Worm (Caenorhabditis elegans): ENCODE measurements around the gene acl-13.

The acl-13 gene

ce11 chrIV:12456613-12457012, 46.3 kb downstream of the acl-13 start, which contains the start of gene C25G4.7:
TSS of gene C25G4.7 (plus strand) at chrIV:12456913.
- TF ChIP-seq klf-2 (GFP tag; conservative IDR thresholded peaks at IDR 0.05) (no peak), flt-1 (GFP tag; IDR thresholded peaks at IDR 0.05) (no peak), T22C8.4 (GFP tag; IDR thresholded peaks at IDR 0.05) (no peak), med-1 (GFP tag; optimal IDR thresholded peaks at IDR 0.05; ENCODE audit: insufficient read depth) (no peak), ztf-23 (GFP tag; IDR thresholded peaks at IDR 0.05) (no peak), cog-1 (tag; optimal IDR thresholded peaks at IDR 0.05) (no peak), tab-1 (GFP tag; IDR thresholded peaks at IDR 0.05) (no peak), ztf-29 (GFP tag; IDR thresholded peaks at IDR 0.05) (no peak), ref-1 (GFP tag; conservative IDR thresholded peaks at IDR 0.05) (no peak)

Data from whole organism, midembryonic.